Fruit fly (Drosophila melanogaster) whole organism, adult: ENCODE measurements around the gene Kul.

Experiments
- CG12768 ChIP-seq: fragments of 200-800 bp; sonication (Bioruptor generic); optimal IDR thresholded peaks from 2 replicates; lab custom pipeline; 2017; ENCODE audit warnings: missing biosample characterization, missing genetic modification characterization, mild to moderate bottlenecking, moderate library complexity, missing genetic modification reagents
- CG14711 ChIP-seq: fragments of 200-800 bp; sonication (Bioruptor generic); optimal IDR thresholded peaks from 2 replicates; lab custom pipeline; 2018; ENCODE audit warnings: missing biosample characterization, mild to moderate bottlenecking, missing genetic modification characterization, moderate library complexity
- Hr96 ChIP-seq: fragments of 200-800 bp; sonication (Bioruptor generic); optimal IDR thresholded peaks from 2 replicates; lab custom pipeline; 2016; ENCODE audit warnings: missing biosample characterization, missing genetic modification characterization

DNA sequence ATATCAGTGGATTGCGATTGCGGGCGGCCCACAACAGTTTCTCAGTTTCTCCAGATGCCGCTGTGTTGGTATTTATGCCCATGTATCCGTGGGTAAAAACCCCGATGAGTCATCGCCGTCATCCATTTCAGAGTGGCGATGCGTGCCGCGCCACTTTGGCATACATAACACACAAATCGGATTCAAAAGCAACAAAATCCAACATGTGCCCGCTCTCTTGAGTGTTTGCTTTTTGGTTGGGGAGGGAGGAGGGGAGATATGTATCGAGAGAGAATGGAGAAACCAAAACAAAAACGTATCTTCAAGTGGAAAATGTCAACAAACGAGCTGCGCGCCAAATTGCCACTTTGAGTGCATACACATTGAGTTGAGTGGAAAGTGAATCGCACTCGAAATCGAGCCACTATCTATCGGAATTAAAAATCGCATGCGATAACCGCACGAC is 46.0 kb downstream of the Kul start:
- no peak for TF ChIP-seq CG12768 (GFP tag; lab: Kevin White, UChicago)
- TF ChIP-seq Hr96, result no peak
- TF ChIP-seq CG14711 (tag; lab: Kevin White, UChicago), result no peak
